Worm (Caenorhabditis elegans): Measurements from ENCODE around the gene slc-25A21.

The slc-25A21 gene

DNA sequence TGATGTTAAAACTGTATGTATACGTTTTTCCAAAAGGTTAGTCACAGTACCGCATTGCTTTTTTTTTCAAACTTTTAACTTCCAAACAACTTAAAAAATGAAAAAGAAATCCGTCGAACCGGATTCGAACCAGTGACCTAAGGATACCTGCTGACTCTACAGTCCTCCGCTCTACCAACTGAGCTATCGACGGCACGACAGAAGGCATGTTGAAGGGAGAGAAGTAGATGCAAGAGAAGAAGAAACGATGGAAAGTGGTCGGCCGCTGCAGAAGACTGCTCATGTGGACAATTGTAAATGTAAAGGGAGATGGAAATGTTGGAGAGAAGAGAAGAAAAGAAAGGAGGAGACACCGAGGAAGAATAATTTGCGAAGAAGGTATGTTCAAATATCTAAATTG, 20.0 kb downstream of the slc-25A21 start:
- peak; percentile 88 for TF ChIP-seq crh-2 (tag; optimal IDR thresholded peaks at IDR 0.05)
- TF ChIP-seq sma-3 (GFP tag; optimal IDR thresholded peaks at IDR 0.05): peak; percentile 85
- no peak for TF ChIP-seq peb-1 (tag; optimal IDR thresholded peaks at IDR 0.05)
- TF ChIP-seq sma-9 (GFP tag; optimal IDR thresholded peaks at IDR 0.05): peak; percentile 80
- no peak for TF ChIP-seq sma-9 (tag; optimal IDR thresholded peaks at IDR 0.05)
- TF ChIP-seq mdl-1 (tag; optimal IDR thresholded peaks at IDR 0.05): peak; percentile 7 to 56
- TF ChIP-seq snpc-4 (tag; optimal IDR thresholded peaks at IDR 0.05): peak; percentile 86
- peak; percentile 64 for TF ChIP-seq nhr-25 (tag; optimal IDR thresholded peaks at IDR 0.05)
- peak; percentile 61 for TF ChIP-seq Y55F3AM.14 (GFP tag; optimal IDR thresholded peaks at IDR 0.05)
- no peak for TF ChIP-seq nhr-12 (tag; optimal IDR thresholded peaks at IDR 0.05)
- TF ChIP-seq mbf-1 (tag; optimal IDR thresholded peaks at IDR 0.05): no peak
- no peak for TF ChIP-seq ama-1 (optimal IDR thresholded peaks at IDR 0.05)
- peak; percentile 84 for TF ChIP-seq lin-11 (tag; optimal IDR thresholded peaks at IDR 0.05)
- TF ChIP-seq lin-39 (tag; optimal IDR thresholded peaks at IDR 0.05): no peak
- TF ChIP-seq alr-1 (tag; optimal IDR thresholded peaks at IDR 0.05): no peak
- TF ChIP-seq elt-1 (tag; optimal IDR thresholded peaks at IDR 0.05): no peak
- peak; percentile 76 for TF ChIP-seq gmeb-1 (tag; optimal IDR thresholded peaks at IDR 0.05)
- TF ChIP-seq skn-1 (tag; optimal IDR thresholded peaks at IDR 0.05): no peak
- peak; percentile 91 for TF ChIP-seq unc-55 (GFP tag; optimal IDR thresholded peaks at IDR 0.05)
- no peak for TF ChIP-seq nhr-23 (tag; optimal IDR thresholded peaks at IDR 0.05)
- TF ChIP-seq ztf-11 (tag; optimal IDR thresholded peaks at IDR 0.05): peak; percentile 20
- TF ChIP-seq nhr-6 (tag; optimal IDR thresholded peaks at IDR 0.05): peak; percentile 71
- TF ChIP-seq ztf-4 (tag; optimal IDR thresholded peaks at IDR 0.05): peak; percentile 31
- TF ChIP-seq unc-39 (tag; optimal IDR thresholded peaks at IDR 0.05): no peak
- TF ChIP-seq nhr-21 (tag; optimal IDR thresholded peaks at IDR 0.05): peak; percentile 88
- TF ChIP-seq egl-27 (tag; optimal IDR thresholded peaks at IDR 0.05): peak; percentile 61
- no peak for TF ChIP-seq R02D3.7 (tag; optimal IDR thresholded peaks at IDR 0.05)
- TF ChIP-seq unc-62 (GFP tag; optimal IDR thresholded peaks at IDR 0.05): no peak
- TF ChIP-seq nhr-129 (tag; optimal IDR thresholded peaks at IDR 0.05): peak; percentile 95
- peak; percentile 5 for TF ChIP-seq blmp-1 (tag; optimal IDR thresholded peaks at IDR 0.05; ENCODE audit: insufficient read depth)
- TF ChIP-seq nhr-237 (tag; optimal IDR thresholded peaks at IDR 0.05): peak; percentile 70
- peak; percentile 61 for TF ChIP-seq ceh-82 (tag; optimal IDR thresholded peaks at IDR 0.05)
- TF ChIP-seq ZK546.5 (tag; optimal IDR thresholded peaks at IDR 0.05): no peak
- TF ChIP-seq nhr-10 (tag; optimal IDR thresholded peaks at IDR 0.05): peak; percentile 68
- peak; percentile 42 for TF ChIP-seq zag-1 (tag; optimal IDR thresholded peaks at IDR 0.05)
- no peak for TF ChIP-seq nhr-11 (tag; optimal IDR thresholded peaks at IDR 0.05)
- peak; percentile 72 for TF ChIP-seq sem-4 (tag; optimal IDR thresholded peaks at IDR 0.05)
- peak; percentile 70 for TF ChIP-seq nhr-77 (tag; optimal IDR thresholded peaks at IDR 0.05)
- no peak for TF ChIP-seq ceh-16 (tag; optimal IDR thresholded peaks at IDR 0.05)
- peak; percentile 72 to 81 for TF ChIP-seq lsy-2 (tag; optimal IDR thresholded peaks at IDR 0.05)
- TF ChIP-seq fos-1 (tag; optimal IDR thresholded peaks at IDR 0.05): peak; percentile 77
- no peak for TF ChIP-seq dmd-4 (tag; optimal IDR thresholded peaks at IDR 0.05)
- peak; percentile 79 for TF ChIP-seq F13H6.1 (tag; optimal IDR thresholded peaks at IDR 0.05)
- peak; percentile 89 for TF ChIP-seq mab-5 (tag; optimal IDR thresholded peaks at IDR 0.05)
- TF ChIP-seq lin-13 (GFP tag; optimal IDR thresholded peaks at IDR 0.05): peak; percentile 77
- peak; percentile 70 for TF ChIP-seq C34F6.9 (tag; optimal IDR thresholded peaks at IDR 0.05)

DNA sequence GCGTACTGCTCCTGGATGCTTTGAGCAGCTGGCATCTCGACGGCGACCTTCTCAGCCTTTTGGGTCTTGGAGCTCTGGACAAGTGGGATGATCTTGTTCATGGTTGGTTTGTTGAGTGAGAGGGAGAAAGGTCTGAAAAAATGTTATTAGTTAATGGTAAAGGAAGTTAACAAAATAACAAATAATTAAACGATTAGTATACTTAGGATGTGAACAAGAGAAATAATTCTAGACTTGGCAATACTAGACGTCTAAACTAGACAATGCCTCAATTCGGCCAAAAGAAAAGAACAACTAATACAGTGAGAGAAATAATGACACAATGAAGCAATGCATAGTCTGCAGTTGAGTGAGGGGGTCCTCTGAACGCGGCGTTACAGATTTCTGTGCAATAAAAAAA, 20.9 kb downstream of the slc-25A21 start, which contains the start of gene R11.4:
TSS of gene R11.4 (minus strand) at position 101 of the 400 bp plus-strand sequence.
- TF ChIP-seq ceh-16 (tag; optimal IDR thresholded peaks at IDR 0.05): no peak
- no peak for TF ChIP-seq lin-13 (GFP tag; optimal IDR thresholded peaks at IDR 0.05)
- TF ChIP-seq elt-1 (tag; optimal IDR thresholded peaks at IDR 0.05): no peak
- TF ChIP-seq peb-1 (tag; optimal IDR thresholded peaks at IDR 0.05): no peak
- no peak for TF ChIP-seq nhr-10 (tag; optimal IDR thresholded peaks at IDR 0.05)
- TF ChIP-seq elt-3 (tag; optimal IDR thresholded peaks at IDR 0.05): no peak
- no peak for TF ChIP-seq unc-62 (GFP tag; optimal IDR thresholded peaks at IDR 0.05)
- no peak for TF ChIP-seq sma-3 (GFP tag; optimal IDR thresholded peaks at IDR 0.05)
- TF ChIP-seq nhr-25 (tag; optimal IDR thresholded peaks at IDR 0.05): no peak
- TF ChIP-seq gmeb-1 (tag; optimal IDR thresholded peaks at IDR 0.05): no peak
- no peak for TF ChIP-seq fos-1 (tag; optimal IDR thresholded peaks at IDR 0.05)
- TF ChIP-seq dmd-4 (tag; optimal IDR thresholded peaks at IDR 0.05): no peak
- no peak for TF ChIP-seq nhr-12 (tag; optimal IDR thresholded peaks at IDR 0.05)
- TF ChIP-seq skn-1 (tag; optimal IDR thresholded peaks at IDR 0.05): no peak
- no peak for TF ChIP-seq alr-1 (tag; optimal IDR thresholded peaks at IDR 0.05)
- TF ChIP-seq mdl-1 (tag; optimal IDR thresholded peaks at IDR 0.05): no peak
- no peak for TF ChIP-seq C34F6.9 (tag; optimal IDR thresholded peaks at IDR 0.05)
- no peak for TF ChIP-seq aly-2 (tag; optimal IDR thresholded peaks at IDR 0.05)
